Worm (Caenorhabditis elegans) whole organism, L1 larva: ENCODE results near the gene irld-27.

Source experiments
- aha-1 ChIP-seq: fragments of 150-350 bp; optimal IDR thresholded peaks from 2 replicates; lab custom pipeline; 2014; ENCODE audit warnings: missing biosample characterization, missing genetic modification characterization
- blmp-1 ChIP-seq: fragments of 150-350 bp; optimal IDR thresholded peaks from 2 replicates; lab custom pipeline; 2014; ENCODE audit warnings: missing biosample characterization, missing genetic modification characterization
- ceh-88 ChIP-seq: fragments of 200-800 bp; sonication (Bioruptor generic); IDR thresholded peaks from 2 replicates; pipeline ENCODE4 v1.3.6; 2022; ENCODE audit warnings: missing genetic modification characterization, missing compliant biosample characterization
- lin-39 ChIP-seq: fragments of 150-350 bp; optimal IDR thresholded peaks from 2 replicates; lab custom pipeline; 2014; ENCODE audit warnings: missing biosample characterization, missing genetic modification reagents, missing genetic modification characterization
- unc-130 ChIP-seq: fragments of 150-350 bp; optimal IDR thresholded peaks from 2 replicates; lab custom pipeline; 2017; ENCODE audit warnings: missing biosample characterization, missing genetic modification characterization, inconsistent platforms
- unc-86 ChIP-seq: sonication (generic microtip); optimal IDR thresholded peaks from 2 replicates; lab custom pipeline; 2016; ENCODE audit warnings: missing genetic modification characterization, missing compliant biosample characterization
- zag-1 ChIP-seq: fragments of 150-350 bp; optimal IDR thresholded peaks from 2 replicates; lab custom pipeline; 2014; ENCODE audit warnings: missing biosample characterization, missing genetic modification characterization

- TF ChIP-seq ceh-88 (no peak), blmp-1 (tag; lab: Kevin White, UChicago) (no peak), zag-1 (tag; lab: Kevin White, UChicago) (no peak), unc-130 (tag; lab: Kevin White, UChicago) (no peak), lin-39 (no peak), unc-86 (tag; lab: Kevin White, UChicago) (no peak), aha-1 (tag; lab: Kevin White, UChicago) (no peak)
These were observed at the start of gene irld-27 for ce11 chrII:3332039-3332438.
